Worm (Caenorhabditis elegans) whole organism, L1 larva: ENCODE measurements around the gene W01D2.6.

ENCODE experiments used
- elt-2 ChIP-seq: sonication (generic microtip); optimal IDR thresholded peaks from 2 replicates; lab custom pipeline; 2016; ENCODE audit warnings: missing genetic modification characterization, mild to moderate bottlenecking, inconsistent platforms, missing compliant biosample characterization, missing genetic modification reagents
- lin-13 ChIP-seq: fragments of 150-350 bp; optimal IDR thresholded peaks from 2 replicates; lab custom pipeline; 2014; ENCODE audit warnings: missing biosample characterization, missing genetic modification reagents, missing genetic modification characterization
- nhr-12 ChIP-seq: sonication (generic microtip); optimal IDR thresholded peaks from 2 replicates; lab custom pipeline; 2017; ENCODE audit warnings: missing biosample characterization, missing genetic modification characterization
- nhr-237 ChIP-seq: fragments of 150-350 bp; optimal IDR thresholded peaks from 2 replicates; lab custom pipeline; 2014; ENCODE audit warnings: missing biosample characterization, missing genetic modification characterization
- nhr-84 ChIP-seq: sonication (generic microtip); optimal IDR thresholded peaks from 2 replicates; lab custom pipeline; 2017; ENCODE audit warnings: missing biosample characterization, missing genetic modification characterization
- pqm-1 ChIP-seq: sonication (generic microtip); optimal IDR thresholded peaks from 3 replicates; lab custom pipeline; 2017; ENCODE audit warnings: missing biosample characterization, missing genetic modification characterization
- snu-23 ChIP-seq: sonication (generic microtip); optimal IDR thresholded peaks from 2 replicates; lab custom pipeline; 2016; ENCODE audit warnings: missing genetic modification characterization, missing compliant biosample characterization
- unc-130 ChIP-seq: fragments of 150-350 bp; optimal IDR thresholded peaks from 2 replicates; lab custom pipeline; 2017; ENCODE audit warnings: missing biosample characterization, missing genetic modification characterization, inconsistent platforms
- unc-98 ChIP-seq: fragments of 200-800 bp; sonication (Bioruptor generic); IDR thresholded peaks from 2 replicates; pipeline ENCODE4 v1.3.6; 2022; ENCODE audit warnings: missing genetic modification characterization, missing compliant biosample characterization
- ztf-4 ChIP-seq: fragments of 150-350 bp; optimal IDR thresholded peaks from 2 replicates; lab custom pipeline; 2014; ENCODE audit warnings: missing biosample characterization, missing genetic modification characterization

- TF ChIP-seq elt-2 (tag; lab: Kevin White, UChicago) (no peak), snu-23 (GFP tag; lab: Kevin White, UChicago) (no peak), ztf-4 (no peak), nhr-84 (tag; lab: Kevin White, UChicago) (no peak), pqm-1 (tag; lab: Kevin White, UChicago) (no peak), unc-98 (GFP tag; lab: Robert Waterston, UW) (no peak), nhr-237 (no peak), lin-13 (GFP tag; lab: Kevin White, UChicago) (no peak), nhr-12 (no peak), unc-130 (tag; lab: Kevin White, UChicago) (no peak)
These were observed 1.8 kb downstream of the W01D2.6 start for ce11 chrII:14810609-14811008.
